Fruit fly (Drosophila melanogaster): Measurements from ENCODE around the gene CG43965.

DNA sequence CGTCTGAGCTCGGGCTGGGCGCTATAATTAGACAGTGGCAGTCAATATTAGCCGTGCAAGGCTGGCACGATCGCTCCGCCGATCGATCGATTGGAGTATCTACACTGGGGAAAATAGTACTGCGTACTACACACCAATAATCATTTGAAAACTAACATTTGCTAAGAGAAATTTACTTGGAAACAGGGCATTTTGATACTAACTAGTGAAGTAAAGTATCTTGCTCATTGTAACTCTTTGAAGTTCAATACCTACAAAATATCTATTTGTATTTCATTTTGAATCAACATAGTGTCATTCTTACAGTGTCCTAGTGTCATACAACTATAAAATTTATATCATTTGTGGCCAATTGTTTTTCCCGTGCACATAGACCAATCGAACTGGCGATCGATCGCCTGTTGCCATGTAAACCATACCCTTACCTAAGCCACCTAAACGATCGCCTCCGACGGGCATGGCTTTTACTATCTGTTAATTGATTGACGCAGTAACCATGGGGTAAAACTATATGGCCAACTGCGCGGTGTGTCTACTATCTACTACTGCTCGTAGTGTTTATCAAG is 24.8 kb downstream of the CG43965 start:
- TF ChIP-seq rgr (GFP tag; optimal IDR thresholded peaks at IDR 0.05) (peak; percentile 78), GATAd (GFP tag; optimal IDR thresholded peaks at IDR 0.05) (no peak), brk (GFP tag; optimal IDR thresholded peaks at IDR 0.05) (no peak), pan (optimal IDR thresholded peaks at IDR 0.05) (no peak), Rel (GFP tag; optimal IDR thresholded peaks at IDR 0.05) (no peak), Rel (tag; optimal IDR thresholded peaks at IDR 0.05) (no peak), br (GFP tag; optimal IDR thresholded peaks at IDR 0.05) (peak; percentile 62), usp (GFP tag; optimal IDR thresholded peaks at IDR 0.05) (no peak), fru (GFP tag; optimal IDR thresholded peaks at IDR 0.05) (peak; percentile 81)
